Fruit fly (Drosophila melanogaster) whole organism, wandering third instar larva: ENCODE data around the gene CG7156.

Source experiments
- Abd-B ChIP-seq: fragments of >200 bp; optimal IDR thresholded peaks from 2 replicates; lab custom pipeline; 2017; ENCODE audit warnings: missing biosample characterization, missing genetic modification characterization
- CG32264 ChIP-seq: fragments of 200-800 bp; sonication (Bioruptor generic); optimal IDR thresholded peaks from 2 replicates; lab custom pipeline; 2016; ENCODE audit warnings: missing biosample characterization, missing genetic modification characterization
- CG9705 ChIP-seq: fragments of 200-800 bp; sonication (Bioruptor generic); optimal IDR thresholded peaks from 2 replicates; lab custom pipeline; 2018; ENCODE audit warnings: missing biosample characterization, mild to moderate bottlenecking, missing genetic modification characterization
- CrebA ChIP-seq: fragments of 200-800 bp; sonication (Bioruptor generic); optimal IDR thresholded peaks from 2 replicates; lab custom pipeline; 2016; ENCODE audit warnings: missing biosample characterization, mild to moderate bottlenecking, missing genetic modification characterization, borderline replicate concordance
- Dfd ChIP-seq: fragments of >200 bp; optimal IDR thresholded peaks from 2 replicates; lab custom pipeline; 2017; ENCODE audit warnings: missing biosample characterization, missing genetic modification characterization
- Dif ChIP-seq: fragments of 200-275, 200-300 bp; sonication (Bioruptor generic); optimal IDR thresholded peaks from 2 replicates; lab custom pipeline; 2018; ENCODE audit warnings: missing biosample characterization, missing genetic modification characterization; ENCODE audit not compliant: partially characterized antibody
- GATAd ChIP-seq: sonication (Bioruptor generic); optimal IDR thresholded peaks from 2 replicates; lab custom pipeline; 2016; ENCODE audit warnings: missing biosample characterization, missing genetic modification characterization
- HLH106 ChIP-seq: fragments of 200-800 bp; optimal IDR thresholded peaks from 3 replicates; lab custom pipeline; 2019; ENCODE audit warnings: missing biosample characterization, mild to moderate bottlenecking, missing genetic modification characterization, moderate library complexity
- Hnf4 ChIP-seq: fragments of 200-800 bp; sonication (Bioruptor generic); optimal IDR thresholded peaks from 2 replicates; lab custom pipeline; 2016; ENCODE audit warnings: missing biosample characterization, mild to moderate bottlenecking, missing genetic modification characterization
- Hr78 ChIP-seq: fragments of >200 bp; optimal IDR thresholded peaks from 2 replicates; lab custom pipeline; 2017; ENCODE audit warnings: missing biosample characterization, missing genetic modification characterization
- Hr83 ChIP-seq: fragments of 200-300 bp; sonication (Bioruptor generic); optimal IDR thresholded peaks from 2 replicates; lab custom pipeline; 2016; ENCODE audit warnings: missing biosample characterization, mild to moderate bottlenecking, missing genetic modification characterization, moderate library complexity; ENCODE audit not compliant: poor library complexity, severe bottlenecking
- Jra ChIP-seq: sonication (Bioruptor generic); optimal IDR thresholded peaks from 2 replicates; lab custom pipeline; 2016; ENCODE audit warnings: missing biosample characterization, missing genetic modification characterization
- Mio ChIP-seq: sonication (Bioruptor generic); optimal IDR thresholded peaks from 2 replicates; lab custom pipeline; 2016; ENCODE audit warnings: missing biosample characterization, missing genetic modification characterization
- Myc ChIP-seq: fragments of >200 bp; optimal IDR thresholded peaks from 2 replicates; lab custom pipeline; 2017
- N ChIP-seq: fragments of >200 bp; optimal IDR thresholded peaks from 2 replicates; lab custom pipeline; 2018; ENCODE audit warnings: missing biosample characterization, missing external identifiers, missing genetic modification characterization
- OdsH ChIP-seq: fragments of 200-800 bp; sonication (Bioruptor generic); optimal IDR thresholded peaks from 2 replicates; lab custom pipeline; 2016; ENCODE audit warnings: missing biosample characterization, mild to moderate bottlenecking, missing genetic modification characterization
- Rel ChIP-seq, 2 experiments: fragments of 200-800 bp; sonication (Bioruptor generic) in 1 of 2; optimal IDR thresholded peaks; 2 replicates in 1 of 2; 3 replicates in 1 of 2; lab custom pipeline; 2016 to 2019; ENCODE audit warnings: mild to moderate bottlenecking in 2 of 2, missing biosample characterization in 2 of 2, missing genetic modification characterization in 2 of 2, moderate library complexity in 1 of 2
- Sp1 ChIP-seq: fragments of 200-800 bp; sonication (Bioruptor generic); optimal IDR thresholded peaks from 3 replicates; lab custom pipeline; 2019; ENCODE audit warnings: missing biosample characterization, mild to moderate bottlenecking, missing genetic modification characterization, moderate library complexity
- Vsx2 ChIP-seq: fragments of 200-300, 225-300 bp; sonication (Bioruptor generic); optimal IDR thresholded peaks from 2 replicates; lab custom pipeline; 2018; ENCODE audit warnings: missing biosample characterization, missing genetic modification characterization; ENCODE audit not compliant: partially characterized antibody
- br ChIP-seq: fragments of 200-800 bp; sonication (Bioruptor generic); optimal IDR thresholded peaks from 2 replicates; lab custom pipeline; 2016; ENCODE audit warnings: missing biosample characterization, missing genetic modification characterization
- brk ChIP-seq: fragments of 200-800 bp; sonication (Bioruptor generic); optimal IDR thresholded peaks from 2 replicates; lab custom pipeline; 2016; ENCODE audit warnings: missing biosample characterization, mild to moderate bottlenecking, missing genetic modification characterization
- dl ChIP-seq, 2 experiments: fragments of 175-275, 200-275 bp in 1 of 2; fragments of 200-275 bp in 1 of 2; sonication (Bioruptor generic); optimal IDR thresholded peaks; lab custom pipeline; 2018; ENCODE audit warnings: mild to moderate bottlenecking in 2 of 2, missing biosample characterization in 2 of 2, missing genetic modification characterization in 2 of 2, moderate library complexity in 2 of 2; ENCODE audit not compliant: partially characterized antibody in 2 of 2, insufficient read depth in 1 of 2
- dmrt93B ChIP-seq: fragments of 200-800 bp; sonication (Bioruptor generic); optimal IDR thresholded peaks from 2 replicates; lab custom pipeline; 2018; ENCODE audit warnings: missing biosample characterization, mild to moderate bottlenecking, missing genetic modification characterization
- dsf ChIP-seq: sonication (Bioruptor generic); optimal IDR thresholded peaks from 2 replicates; lab custom pipeline; 2016; ENCODE audit warnings: missing biosample characterization, missing genetic modification characterization, borderline replicate concordance
- ey ChIP-seq: fragments of 200-800 bp; sonication (Bioruptor generic); optimal IDR thresholded peaks from 2 replicates; lab custom pipeline; 2016; ENCODE audit warnings: missing biosample characterization, missing genetic modification characterization
- foxo ChIP-seq, 2 experiments: fragments of 200-800 bp; sonication (Bioruptor generic); optimal IDR thresholded peaks; 2 replicates in 1 of 2; 3 replicates in 1 of 2; lab custom pipeline; 2016 to 2017; ENCODE audit warnings: missing biosample characterization in 2 of 2, missing genetic modification characterization in 2 of 2
- fru ChIP-seq: fragments of 200-800 bp; sonication (Bioruptor generic); optimal IDR thresholded peaks from 3 replicates; lab custom pipeline; 2016; ENCODE audit warnings: missing biosample characterization, mild to moderate bottlenecking, missing genetic modification characterization
- h ChIP-seq: fragments of 200-800 bp; sonication (Bioruptor generic); optimal IDR thresholded peaks from 3 replicates; lab custom pipeline; 2016; ENCODE audit warnings: missing biosample characterization, mild to moderate bottlenecking, missing genetic modification characterization
- jim ChIP-seq: fragments of 175-275, 200-325 bp; sonication (Bioruptor generic); optimal IDR thresholded peaks from 2 replicates; lab custom pipeline; 2016; ENCODE audit warnings: missing biosample characterization, mild to moderate bottlenecking, missing genetic modification characterization
- lola ChIP-seq: fragments of >200 bp; optimal IDR thresholded peaks from 2 replicates; lab custom pipeline; 2017; ENCODE audit warnings: missing biosample characterization, missing genetic modification characterization
- pan ChIP-seq: fragments of >200 bp; optimal IDR thresholded peaks from 2 replicates; lab custom pipeline; 2017
- psq ChIP-seq: fragments of 200-800 bp; sonication (Bioruptor generic); optimal IDR thresholded peaks from 3 replicates; lab custom pipeline; 2017; ENCODE audit warnings: missing biosample characterization, mild to moderate bottlenecking, missing genetic modification characterization, moderate library complexity
- rgr ChIP-seq: fragments of 200-800 bp; sonication (Bioruptor generic); optimal IDR thresholded peaks from 3 replicates; lab custom pipeline; 2016; ENCODE audit warnings: missing biosample characterization, mild to moderate bottlenecking, missing genetic modification characterization
- sage ChIP-seq: fragments of 200-800 bp; sonication (Bioruptor generic); optimal IDR thresholded peaks from 2 replicates; lab custom pipeline; 2016; ENCODE audit warnings: missing biosample characterization, mild to moderate bottlenecking, missing genetic modification characterization
- sv ChIP-seq: fragments of 200-800 bp; sonication (Bioruptor generic); optimal IDR thresholded peaks from 3 replicates; lab custom pipeline; 2016; ENCODE audit warnings: missing biosample characterization, missing genetic modification characterization
- tai ChIP-seq: sonication (Bioruptor generic); optimal IDR thresholded peaks from 2 replicates; lab custom pipeline; 2016; ENCODE audit warnings: missing biosample characterization, missing genetic modification characterization
- usp ChIP-seq: fragments of >200 bp; optimal IDR thresholded peaks from 2 replicates; lab custom pipeline; 2017; ENCODE audit warnings: missing biosample characterization, missing genetic modification characterization
- woc ChIP-seq: sonication (Bioruptor generic); optimal IDR thresholded peaks from 2 replicates; lab custom pipeline; 2016; ENCODE audit warnings: missing biosample characterization, mild to moderate bottlenecking, missing genetic modification characterization

The CG7156 gene

dm6 chr3R:18199177-18199884 is 42.6 kb downstream of the CG7156 start, which contains the start of the genes Ssdp and CG7985:
TSS of gene Ssdp (minus strand) at chr3R:18199595.
TSS of gene CG7985 (plus strand) at chr3R:18199857.
- TF ChIP-seq HLH106 (tag; lab: Kevin White, UChicago) (no peak), h (GFP tag; lab: Kevin White, UChicago) (peak; percentile 31), br (peak; percentile 3), psq (GFP tag; lab: Kevin White, UChicago) (peak; percentile 97), woc (GFP tag; lab: Kevin White, UChicago) (peak; percentile 2), Vsx2 (peak; percentile 11), CG9705 (GFP tag; lab: Kevin White, UChicago) (no peak), N (GFP tag; lab: Kevin White, UChicago) (no peak)

DNA sequence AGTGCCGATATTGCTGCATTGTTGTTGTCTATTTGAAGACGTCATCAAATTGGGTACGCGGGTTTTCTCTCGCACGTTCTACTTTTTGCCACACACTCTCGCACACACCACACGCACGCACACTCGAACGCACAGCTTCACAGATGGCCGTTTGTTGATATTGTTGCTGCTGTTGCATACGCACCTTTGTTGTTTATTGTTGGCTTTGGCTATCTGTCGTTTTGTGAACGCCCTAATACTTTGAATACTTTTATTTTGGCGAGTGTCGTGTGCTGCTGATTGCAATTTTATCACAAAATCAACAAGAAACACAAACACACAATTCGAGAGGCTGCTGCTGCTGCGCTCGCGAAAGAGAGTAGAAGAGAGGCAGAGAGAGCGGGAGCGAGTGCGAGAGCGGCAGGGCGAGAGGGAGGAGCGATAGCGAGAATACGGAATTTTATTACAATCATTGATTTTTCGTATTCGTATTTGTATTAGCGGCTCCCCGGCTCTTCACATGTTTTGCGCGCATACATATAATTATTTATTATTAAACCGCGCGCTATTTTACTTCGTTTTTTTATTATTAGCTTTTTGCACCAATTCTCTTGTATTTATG is 43.3 kb downstream of the CG7156 start:
- TF ChIP-seq Jra (GFP tag; lab: Kevin White, UChicago) (peak; percentile 63), CG32264 (peak; percentile 8), CrebA (GFP tag; lab: Kevin White, UChicago) (no peak), sv (GFP tag; lab: Kevin White, UChicago) (no peak), Hr83 (GFP tag; lab: Kevin White, UChicago) (peak; percentile 69), pan (lab: Kevin White, UChicago) (no peak), brk (GFP tag; lab: Kevin White, UChicago) (peak; percentile 83), woc (GFP tag; lab: Kevin White, UChicago) (no peak), psq (GFP tag; lab: Kevin White, UChicago) (no peak), br (peak; percentile 57), foxo (GFP tag; optimal IDR thresholded peaks at IDR 0.05; lab: Kevin White, UChicago) (peak; percentile 37 to 76), Hr78 (GFP tag; lab: Kevin White, UChicago) (no peak), h (GFP tag; lab: Kevin White, UChicago) (peak; percentile 80), N (GFP tag; lab: Kevin White, UChicago) (peak; percentile 28), GATAd (GFP tag; lab: Kevin White, UChicago) (no peak), Vsx2 (peak; percentile 96), jim (no peak), sage (peak; percentile 65), Dif (GFP tag; lab: Kevin White, UChicago) (peak; percentile 99), Mio (GFP tag; lab: Kevin White, UChicago) (no peak), dsf (peak; percentile 64), dmrt93B (GFP tag; lab: Kevin White, UChicago) (no peak), usp (GFP tag; lab: Kevin White, UChicago) (no peak), Dfd (GFP tag; lab: Kevin White, UChicago) (no peak), dl (GFP tag; optimal IDR thresholded peaks at IDR 0.05; lab: Kevin White, UChicago; ENCODE audit: insufficient read depth in 1 of 2, partially characterized antibody in 2 of 2) (peak; percentile 95 to 98), ey (GFP tag; lab: Kevin White, UChicago) (no peak), OdsH (peak; percentile 52), lola (GFP tag; lab: Kevin White, UChicago) (no peak), fru (GFP tag; lab: Kevin White, UChicago) (peak; percentile 66), Abd-B (GFP tag; lab: Kevin White, UChicago) (no peak), Hnf4 (GFP tag; lab: Kevin White, UChicago) (peak; percentile 38), Sp1 (GFP tag; lab: Kevin White, UChicago) (peak; percentile 54), Rel (GFP tag; optimal IDR thresholded peaks at IDR 0.05; lab: Kevin White, UChicago) (peak; percentile 80), Rel (tag; optimal IDR thresholded peaks at IDR 0.05; lab: Kevin White, UChicago) (no peak), rgr (peak; percentile 63), CG9705 (GFP tag; lab: Kevin White, UChicago) (no peak), HLH106 (tag; lab: Kevin White, UChicago) (peak; percentile 10), tai (GFP tag; lab: Kevin White, UChicago) (no peak), Myc (no peak)
